Fruit fly (Drosophila melanogaster) whole organism, embryonic: ENCODE data around the gene Naa20A.
A peak's percentile ranks its signal among the peaks of the same experiment; 100 is the strongest.

ENCODE experiments used
- Antp ChIP-seq: fragments of 200-800 bp; sonication (Bioruptor generic); optimal IDR thresholded peaks from 3 replicates; lab custom pipeline; 2016; ENCODE audit warnings: missing biosample characterization, missing genetic modification characterization
- Awh ChIP-seq: fragments of 200-800 bp; sonication (Bioruptor generic); IDR thresholded peaks from 2 replicates; pipeline ENCODE4, ENCODE4 v1.3.6; 2022; ENCODE audit warnings: missing biosample characterization, missing genetic modification characterization
- B-H2 ChIP-seq: fragments of 200-800 bp; sonication (Bioruptor generic); optimal IDR thresholded peaks from 2 replicates; lab custom pipeline; 2018; ENCODE audit warnings: missing biosample characterization, mild to moderate bottlenecking, missing genetic modification characterization
- BEAF-32 ChIP-seq: fragments of 200-800 bp; sonication (Bioruptor generic); optimal IDR thresholded peaks from 3 replicates; lab custom pipeline; 2017; ENCODE audit warnings: missing biosample characterization, missing genetic modification characterization, mild to moderate bottlenecking, moderate library complexity, missing genetic modification reagents
- CG10147 ChIP-seq: fragments of 200-800 bp; sonication (Bioruptor generic); optimal IDR thresholded peaks from 2 replicates; lab custom pipeline; 2019; ENCODE audit warnings: missing biosample characterization, mild to moderate bottlenecking, missing genetic modification characterization, moderate library complexity
- CG10462 ChIP-seq: fragments of 200-800 bp; sonication (Bioruptor generic); optimal IDR thresholded peaks from 2 replicates; lab custom pipeline; 2016; ENCODE audit warnings: missing biosample characterization, missing genetic modification characterization
- CG11085 ChIP-seq: fragments of 200-800 bp; sonication (Bioruptor generic); IDR thresholded peaks from 2 replicates; pipeline ENCODE4 v1.3.6; 2022; ENCODE audit warnings: missing biosample characterization, missing genetic modification characterization
- CG14441 ChIP-seq: fragments of 200-800 bp; sonication (Bioruptor generic); IDR thresholded peaks from 2 replicates; pipeline ENCODE4 v1.3.6; 2022; ENCODE audit warnings: missing biosample characterization, missing genetic modification characterization
- CG14667 ChIP-seq: fragments of 200-800 bp; sonication (Bioruptor generic); IDR thresholded peaks from 2 replicates; pipeline ENCODE4 v1.3.6; 2022; ENCODE audit warnings: missing biosample characterization, missing genetic modification characterization
- CG17328 ChIP-seq: fragments of 200-800 bp; sonication (Bioruptor generic); IDR thresholded peaks from 2 replicates; pipeline ENCODE4 v1.3.6; 2022; ENCODE audit warnings: missing biosample characterization, missing genetic modification characterization
- CG17359 ChIP-seq: fragments of 200-800 bp; sonication (Bioruptor generic); optimal IDR thresholded peaks from 3 replicates; lab custom pipeline; 2018; ENCODE audit warnings: missing biosample characterization, mild to moderate bottlenecking, missing genetic modification characterization, moderate library complexity
- CG17802 ChIP-seq: fragments of 200-800 bp; sonication (Bioruptor generic); optimal IDR thresholded peaks from 2 replicates; lab custom pipeline; 2018; ENCODE audit warnings: missing biosample characterization, mild to moderate bottlenecking, missing genetic modification characterization, moderate library complexity
- CG2199 ChIP-seq: fragments of 200-800 bp; sonication (Bioruptor generic); IDR thresholded peaks from 3 replicates; pipeline ENCODE4 v1.3.6; 2022; ENCODE audit warnings: missing biosample characterization, missing genetic modification characterization
- CG31388 ChIP-seq: fragments of 200-800 bp; sonication (Bioruptor generic); optimal IDR thresholded peaks from 2 replicates; lab custom pipeline; 2016; ENCODE audit warnings: missing biosample characterization, missing genetic modification characterization
- CG3281 ChIP-seq: fragments of 200-800 bp; sonication (Bioruptor generic); optimal IDR thresholded peaks from 3 replicates; lab custom pipeline; 2017; ENCODE audit warnings: missing biosample characterization, mild to moderate bottlenecking, missing genetic modification characterization
- CG43689 ChIP-seq: fragments of 200-800 bp; sonication (Bioruptor generic); IDR thresholded peaks from 2 replicates; pipeline ENCODE4 v1.3.6; 2022; ENCODE audit warnings: missing biosample characterization, missing genetic modification characterization
- CG4820 ChIP-seq: fragments of 200-800 bp; sonication (Bioruptor generic); optimal IDR thresholded peaks from 3 replicates; lab custom pipeline; 2016; ENCODE audit warnings: missing biosample characterization, missing genetic modification characterization
- CG4854 ChIP-seq: fragments of 200-800 bp; sonication (Bioruptor generic); optimal IDR thresholded peaks from 2 replicates; lab custom pipeline; 2016; ENCODE audit warnings: missing biosample characterization, missing genetic modification characterization, inconsistent platforms
- CG6765 ChIP-seq: fragments of 200-800 bp; sonication (Bioruptor generic); optimal IDR thresholded peaks from 3 replicates; lab custom pipeline; 2017; ENCODE audit warnings: missing biosample characterization, mild to moderate bottlenecking, missing genetic modification characterization
- CG6813 ChIP-seq: fragments of 200-800 bp; sonication (Bioruptor generic); optimal IDR thresholded peaks from 2 replicates; lab custom pipeline; 2017; ENCODE audit warnings: missing biosample characterization, missing genetic modification characterization, mild to moderate bottlenecking, moderate library complexity, missing genetic modification reagents
- CG7963 ChIP-seq: fragments of 200-800 bp; sonication (Bioruptor generic); IDR thresholded peaks from 3 replicates; pipeline ENCODE4 v1.3.6; 2022; ENCODE audit warnings: missing biosample characterization, missing genetic modification characterization; ENCODE audit not compliant: partially characterized antibody
- CG8281 ChIP-seq: fragments of 200-800 bp; sonication (Bioruptor generic); optimal IDR thresholded peaks from 2 replicates; lab custom pipeline; 2018; ENCODE audit warnings: missing biosample characterization, mild to moderate bottlenecking, missing genetic modification characterization, moderate library complexity
- CG9797 ChIP-seq: fragments of 200-800 bp; sonication (Bioruptor generic); optimal IDR thresholded peaks from 3 replicates; lab custom pipeline; 2018; ENCODE audit warnings: missing biosample characterization, mild to moderate bottlenecking, missing genetic modification characterization
- CG9817 ChIP-seq: fragments of 200-800 bp; sonication (Bioruptor generic); optimal IDR thresholded peaks from 2 replicates; lab custom pipeline; 2018; ENCODE audit warnings: missing biosample characterization, mild to moderate bottlenecking, missing genetic modification characterization, moderate library complexity
- Chrac-16 ChIP-seq: fragments of 200-800 bp; sonication (Bioruptor generic); optimal IDR thresholded peaks from 3 replicates; lab custom pipeline; 2016; ENCODE audit warnings: missing biosample characterization, missing genetic modification characterization
- Hand ChIP-seq: fragments of 200-800 bp; sonication (Bioruptor generic); optimal IDR thresholded peaks from 2 replicates; lab custom pipeline; 2017; ENCODE audit warnings: mild to moderate bottlenecking, missing biosample characterization, missing genetic modification reagents, missing genetic modification characterization
- HmgD ChIP-seq: fragments of 200-800 bp; sonication (Bioruptor generic); optimal IDR thresholded peaks from 3 replicates; lab custom pipeline; 2016; ENCODE audit warnings: missing biosample characterization, missing genetic modification characterization
- Hr3 ChIP-seq: fragments of 200-800 bp; sonication (Bioruptor generic); optimal IDR thresholded peaks from 3 replicates; lab custom pipeline; 2016; ENCODE audit warnings: missing biosample characterization, missing genetic modification characterization
- Lim3 ChIP-seq: fragments of 200-800 bp; sonication (Bioruptor generic); IDR thresholded peaks from 2 replicates; pipeline ENCODE4 v1.3.6; 2022; ENCODE audit warnings: missing biosample characterization, missing genetic modification characterization
- Mrtf ChIP-seq: fragments of 200-800 bp; sonication (Bioruptor generic); IDR thresholded peaks from 3 replicates; pipeline ENCODE4 v1.3.6; 2022; ENCODE audit warnings: missing biosample characterization, missing genetic modification characterization
- Neu2 ChIP-seq: fragments of 200-800 bp; sonication (Bioruptor generic); optimal IDR thresholded peaks from 3 replicates; lab custom pipeline; 2016; ENCODE audit warnings: missing biosample characterization, missing genetic modification characterization, borderline replicate concordance
- Ravus ChIP-seq: fragments of 200-800 bp; sonication (Bioruptor generic); IDR thresholded peaks from 2 replicates; pipeline ENCODE4 v1.3.6; 2022; ENCODE audit warnings: missing biosample characterization, missing genetic modification characterization
- Six4 ChIP-seq: fragments of 200-800 bp; sonication (Bioruptor generic); optimal IDR thresholded peaks from 2 replicates; lab custom pipeline; 2016; ENCODE audit warnings: missing biosample characterization, missing genetic modification characterization
- YL-1 ChIP-seq: fragments of 200-800 bp; sonication (Bioruptor generic); optimal IDR thresholded peaks from 3 replicates; lab custom pipeline; 2017; ENCODE audit warnings: missing biosample characterization, mild to moderate bottlenecking, missing genetic modification characterization
- amos ChIP-seq: fragments of 200-800 bp; sonication (Bioruptor generic); IDR thresholded peaks from 2 replicates; pipeline ENCODE4 v1.3.6; 2022; ENCODE audit warnings: missing biosample characterization, missing genetic modification characterization; ENCODE audit not compliant: partially characterized antibody
- ato ChIP-seq: fragments of 200-800 bp; sonication (Bioruptor generic); IDR thresholded peaks from 2 replicates; pipeline ENCODE4 v1.3.6; 2022; ENCODE audit warnings: missing biosample characterization, missing genetic modification characterization; ENCODE audit not compliant: partially characterized antibody
- dm ChIP-seq: fragments of 200-800 bp; sonication (Bioruptor generic); optimal IDR thresholded peaks from 3 replicates; lab custom pipeline; 2016; ENCODE audit warnings: missing biosample characterization, missing genetic modification characterization
- emc ChIP-seq: fragments of 200-800 bp; sonication (Bioruptor generic); optimal IDR thresholded peaks from 2 replicates; lab custom pipeline; 2016; ENCODE audit warnings: missing biosample characterization, missing genetic modification characterization
- fd102C ChIP-seq: fragments of 200-800 bp; sonication (Bioruptor generic); optimal IDR thresholded peaks from 2 replicates; lab custom pipeline; 2018; ENCODE audit warnings: missing biosample characterization, mild to moderate bottlenecking, missing genetic modification characterization, moderate library complexity
- gcm ChIP-seq: fragments of 200-800 bp; sonication (Bioruptor generic); optimal IDR thresholded peaks from 2 replicates; lab custom pipeline; 2019; ENCODE audit warnings: missing biosample characterization, mild to moderate bottlenecking, missing genetic modification characterization, moderate library complexity
- ken ChIP-seq: fragments of 200-800 bp; sonication (Bioruptor generic); IDR thresholded peaks from 3 replicates; pipeline ENCODE4 v1.3.6; 2022; ENCODE audit warnings: missing biosample characterization, missing genetic modification characterization
- klu ChIP-seq: fragments of 200-800 bp; sonication (Bioruptor generic); IDR thresholded peaks from 2 replicates; pipeline ENCODE4 v1.3.6; 2022; ENCODE audit warnings: missing biosample characterization, missing genetic modification characterization
- kni ChIP-seq: fragments of 200-800 bp; sonication (Bioruptor generic); optimal IDR thresholded peaks from 3 replicates; lab custom pipeline; 2017; ENCODE audit warnings: mild to moderate bottlenecking, missing biosample characterization, missing genetic modification reagents, missing genetic modification characterization
- psq ChIP-seq: fragments of 200-800 bp; sonication (Bioruptor generic); optimal IDR thresholded peaks from 2 replicates; lab custom pipeline; 2017; ENCODE audit warnings: missing biosample characterization, missing genetic modification characterization
- so ChIP-seq: fragments of 200-800 bp; sonication (Bioruptor generic); IDR thresholded peaks from 3 replicates; pipeline ENCODE4 v1.3.6; 2022; ENCODE audit warnings: missing biosample characterization, missing genetic modification characterization
- tin ChIP-seq: fragments of 200-800 bp; sonication (Bioruptor generic); optimal IDR thresholded peaks from 3 replicates; lab custom pipeline; 2016; ENCODE audit warnings: missing biosample characterization, missing genetic modification characterization
- wdn ChIP-seq: fragments of 200-800 bp; sonication (Bioruptor generic); IDR thresholded peaks from 2 replicates; pipeline ENCODE4 v1.3.6; 2022; ENCODE audit warnings: missing biosample characterization, missing genetic modification characterization
- wek ChIP-seq: fragments of 200-800 bp; sonication (Bioruptor generic); optimal IDR thresholded peaks from 3 replicates; lab custom pipeline; 2018; ENCODE audit warnings: missing biosample characterization, mild to moderate bottlenecking, missing genetic modification characterization, moderate library complexity
- wor ChIP-seq: fragments of 200-800 bp; sonication (Bioruptor generic); IDR thresholded peaks from 2 replicates; pipeline ENCODE4 v1.3.6; 2022; ENCODE audit warnings: missing biosample characterization, missing genetic modification characterization
- z ChIP-seq: fragments of 200-800 bp; sonication (Bioruptor generic); IDR thresholded peaks from 3 replicates; pipeline ENCODE4 v1.3.6; 2022; ENCODE audit warnings: missing biosample characterization, missing genetic modification characterization
- zf30C ChIP-seq: fragments of 200-800 bp; sonication (Bioruptor generic); optimal IDR thresholded peaks from 3 replicates; lab custom pipeline; 2018; ENCODE audit warnings: missing biosample characterization, mild to moderate bottlenecking, missing genetic modification characterization

Naa20A gene

dm6 chrX:19666991-19667409, 44.1 kb upstream of the Naa20A start, which contains the start of gene Zw (continued):
- TF ChIP-seq wdn (GFP tag; lab: Robert Waterston, UW) (0 out of 2 replicates have a peak, but pooled peaks have one; percentile 28), B-H2 (GFP tag; lab: Kevin White, UChicago) (peak; percentile 48), CG6813 (no peak), CG17802 (tag; lab: Kevin White, UChicago) (no peak), CG14667 (GFP tag; lab: Robert Waterston, UW) (peak; percentile 62), wor (GFP tag; lab: Robert Waterston, UW) (no peak), CG17359 (tag; lab: Kevin White, UChicago) (peak; percentile 31), z (GFP tag; lab: Robert Waterston, UW) (no peak), CG6765 (GFP tag; lab: Kevin White, UChicago) (no peak), dm (GFP tag; lab: Kevin White, UChicago) (peak; percentile 5), psq (GFP tag; lab: Kevin White, UChicago) (no peak), ken (GFP tag; lab: Robert Waterston, UW) (peak; percentile 55; the same call in 1 of the 3 replicates), CG10147 (GFP tag; lab: Kevin White, UChicago) (no peak), tin (GFP tag; lab: Kevin White, UChicago) (peak; percentile 56), Chrac-16 (GFP tag; lab: Kevin White, UChicago) (peak; percentile 53), fd102C (GFP tag; lab: Kevin White, UChicago) (no peak), CG10462 (GFP tag; lab: Kevin White, UChicago) (no peak), zf30C (GFP tag; lab: Kevin White, UChicago) (no peak), amos (peak; percentile 67), CG14441 (peak; percentile 40; the same call in 1 of the 2 replicates), wek (GFP tag; lab: Kevin White, UChicago) (no peak), CG7963 (no peak), BEAF-32 (no peak), Hand (GFP tag; lab: Kevin White, UChicago) (no peak), CG4854 (GFP tag; lab: Kevin White, UChicago) (no peak), Lim3 (GFP tag; lab: Robert Waterston, UW) (no peak), CG31388 (no peak), Ravus (GFP tag; lab: Robert Waterston, UW) (no peak), CG43689 (GFP tag; lab: Robert Waterston, UW) (no peak), Antp (peak; percentile 35), CG2199 (GFP tag; lab: Robert Waterston, UW) (peak; percentile 40; the same call in 1 of the 3 replicates), CG3281 (GFP tag; lab: Kevin White, UChicago) (peak; percentile 14), CG4820 (GFP tag; lab: Kevin White, UChicago) (peak; percentile 31), CG11085 (GFP tag; lab: Robert Waterston, UW) (peak; percentile 60), klu (peak; percentile 35; the same call in 1 of the 2 replicates), Neu2 (GFP tag; lab: Kevin White, UChicago) (no peak), YL-1 (GFP tag; lab: Kevin White, UChicago) (no peak), CG9797 (GFP tag; lab: Kevin White, UChicago) (no peak), so (GFP tag; lab: Robert Waterston, UW) (0 out of 3 replicates have a peak, but pooled peaks have one; percentile 37), Hr3 (GFP tag; lab: Kevin White, UChicago) (peak; percentile 25), gcm (GFP tag; lab: Kevin White, UChicago) (no peak), CG8281 (tag; lab: Kevin White, UChicago) (no peak), HmgD (GFP tag; lab: Kevin White, UChicago) (no peak), Awh (no peak), ato (GFP tag; lab: Robert Waterston, UW) (no peak), Six4 (GFP tag; lab: Kevin White, UChicago) (no peak), Mrtf (GFP tag; lab: Robert Waterston, UW) (peak; percentile 64; the same call in 2 of the 3 replicates), CG9817 (tag; lab: Kevin White, UChicago) (peak; percentile 50), emc (GFP tag; lab: Kevin White, UChicago) (no peak), CG17328 (peak; percentile 37; the same call in 1 of the 2 replicates), kni (GFP tag; lab: Kevin White, UChicago) (peak; percentile 25)
